Worm (Caenorhabditis elegans) whole organism, mixed stage, embryonic: ENCODE data around the gene scrm-3.
"Not testable (repeated sequence)": the region's sequence is repeated elsewhere in the genome, so short reads cannot be mapped to it uniquely, and the experiment has no call there.

Source experiments
- blmp-1 ChIP-seq: fragments of 150-350 bp; optimal IDR thresholded peaks from 2 replicates; lab custom pipeline; 2014; ENCODE audit warnings: missing biosample characterization, missing genetic modification characterization
- ceh-43 ChIP-seq: fragments of 200-800 bp; sonication (Bioruptor generic); optimal IDR thresholded peaks from 2 replicates; lab custom pipeline; 2018; ENCODE audit warnings: mild to moderate bottlenecking, missing genetic modification characterization, moderate library complexity, missing compliant biosample characterization
- hlh-1 ChIP-seq: fragments of 150-350 bp; optimal IDR thresholded peaks from 2 replicates; lab custom pipeline; 2014; ENCODE audit warnings: missing biosample characterization, missing genetic modification reagents, missing genetic modification characterization
- lsy-2 ChIP-seq: fragments of 150-350 bp; optimal IDR thresholded peaks from 2 replicates; lab custom pipeline; 2014; ENCODE audit warnings: missing biosample characterization, missing genetic modification characterization
- mab-5 ChIP-seq: fragments of 150-350 bp; optimal IDR thresholded peaks from 2 replicates; lab custom pipeline; 2014; ENCODE audit warnings: missing biosample characterization, missing genetic modification characterization
- nhr-28 ChIP-seq: fragments of 150-350 bp; optimal IDR thresholded peaks from 2 replicates; lab custom pipeline; 2014; ENCODE audit warnings: missing biosample characterization, missing genetic modification characterization
- unc-62 ChIP-seq: fragments of 150-350 bp; optimal IDR thresholded peaks from 2 replicates; lab custom pipeline; 2014; ENCODE audit warnings: missing biosample characterization, missing genetic modification reagents, missing genetic modification characterization
- ztf-11 ChIP-seq: fragments of 150-350 bp; optimal IDR thresholded peaks from 2 replicates; lab custom pipeline; 2014; ENCODE audit warnings: missing biosample characterization, missing genetic modification characterization

ce11 chrV:3396765-3397164 is 39.8 kb upstream of the scrm-3 start, which contains the start of gene T20D4.12:
- TF ChIP-seq blmp-1 (tag; lab: Kevin White, UChicago); ceh-43 (GFP tag; lab: Kevin White, UChicago); hlh-1; unc-62 (GFP tag; lab: Kevin White, UChicago); nhr-28 (tag; lab: Kevin White, UChicago); lsy-2 (tag; lab: Kevin White, UChicago); mab-5; ztf-11: not testable (repeated sequence)
